Worm (Caenorhabditis elegans): Measurements from ENCODE around the gene dpy-20.

- TF ChIP-seq snpc-4 (tag; optimal IDR thresholded peaks at IDR 0.05) (no peak), R02D3.7 (tag; optimal IDR thresholded peaks at IDR 0.05) (no peak), jun-1 (tag; optimal IDR thresholded peaks at IDR 0.05) (no peak), ceh-82 (tag; optimal IDR thresholded peaks at IDR 0.05) (no peak), tbx-2 (tag; optimal IDR thresholded peaks at IDR 0.05) (no peak), nfya-1 (tag; optimal IDR thresholded peaks at IDR 0.05; ENCODE audit: insufficient read depth) (no peak), ceh-16 (tag; optimal IDR thresholded peaks at IDR 0.05) (no peak)
These were observed 3.1 kb upstream of the dpy-20 start, which contains the start of the genes T22B3.3 and alg-3 for ce11 chrIV:11703685-11704296.

Data from whole organism, L3 larva.